Worm (Caenorhabditis elegans) whole organism, late embryonic: ENCODE results near the gene efk-1.

Experiments
- C08G9.2 ChIP-seq: sonication (generic microtip); optimal IDR thresholded peaks from 2 replicates; lab custom pipeline; 2016; ENCODE audit warnings: mild to moderate bottlenecking, missing genetic modification characterization, moderate library complexity, missing compliant biosample characterization
- C38D4.7 ChIP-seq: fragments of 200-800 bp; sonication (Bioruptor generic); optimal IDR thresholded peaks from 2 replicates; lab custom pipeline; 2018; ENCODE audit warnings: mild to moderate bottlenecking, missing genetic modification characterization, moderate library complexity, missing compliant biosample characterization
- K02D7.2 ChIP-seq: sonication (generic microtip); optimal IDR thresholded peaks from 2 replicates; lab custom pipeline; 2017; ENCODE audit warnings: mild to moderate bottlenecking, missing genetic modification characterization, missing compliant biosample characterization
- T23F11.4 ChIP-seq: fragments of 200-800 bp; sonication (Bioruptor generic); optimal IDR thresholded peaks from 2 replicates; lab custom pipeline; 2018; ENCODE audit warnings: mild to moderate bottlenecking, missing genetic modification characterization, missing compliant biosample characterization
- Y22D7AL.16 ChIP-seq: sonication (generic microtip); optimal IDR thresholded peaks from 2 replicates; lab custom pipeline; 2016; ENCODE audit warnings: missing genetic modification characterization, missing compliant biosample characterization
- ceh-18 ChIP-seq: sonication (generic microtip); optimal IDR thresholded peaks from 2 replicates; lab custom pipeline; 2016; ENCODE audit warnings: missing genetic modification characterization, missing compliant biosample characterization
- ceh-19 ChIP-seq: fragments of 200-800 bp; sonication (Bioruptor generic); optimal IDR thresholded peaks from 2 replicates; lab custom pipeline; 2018; ENCODE audit warnings: mild to moderate bottlenecking, missing genetic modification characterization, missing compliant biosample characterization
- ceh-22 ChIP-seq: sonication (generic microtip); optimal IDR thresholded peaks from 2 replicates; lab custom pipeline; 2017; ENCODE audit warnings: missing biosample characterization, missing genetic modification characterization
- ceh-24 ChIP-seq: sonication (generic microtip); optimal IDR thresholded peaks from 2 replicates; lab custom pipeline; 2016; ENCODE audit warnings: mild to moderate bottlenecking, missing genetic modification characterization, missing compliant biosample characterization
- ceh-31 ChIP-seq: sonication (generic microtip); optimal IDR thresholded peaks from 2 replicates; lab custom pipeline; 2016; ENCODE audit warnings: missing genetic modification characterization, missing compliant biosample characterization
- ceh-6 ChIP-seq: fragments of 200-800 bp; sonication (Bioruptor generic); optimal IDR thresholded peaks from 2 replicates; lab custom pipeline; 2018; ENCODE audit warnings: mild to moderate bottlenecking, missing genetic modification characterization, missing compliant biosample characterization
- ceh-9 ChIP-seq: sonication (generic microtip); optimal IDR thresholded peaks from 2 replicates; lab custom pipeline; 2016; ENCODE audit warnings: mild to moderate bottlenecking, missing genetic modification characterization, inconsistent platforms, missing compliant biosample characterization
- che-1 ChIP-seq: sonication (generic microtip); optimal IDR thresholded peaks from 2 replicates; lab custom pipeline; 2016; ENCODE audit warnings: mild to moderate bottlenecking, missing genetic modification characterization, missing compliant biosample characterization
- elt-2 ChIP-seq: sonication (generic microtip); optimal IDR thresholded peaks from 2 replicates; lab custom pipeline; 2016; ENCODE audit warnings: missing genetic modification reagents, missing genetic modification characterization, missing compliant biosample characterization
- fkh-10 ChIP-seq: fragments of 150-350 bp; optimal IDR thresholded peaks from 2 replicates; lab custom pipeline; 2014; ENCODE audit warnings: missing biosample characterization, missing genetic modification reagents, missing genetic modification characterization
- fkh-6 ChIP-seq: sonication (generic microtip); optimal IDR thresholded peaks from 2 replicates; lab custom pipeline; 2016; ENCODE audit warnings: missing genetic modification characterization, missing compliant biosample characterization
- gmeb-2 ChIP-seq: sonication (generic microtip); optimal IDR thresholded peaks from 2 replicates; lab custom pipeline; 2016; ENCODE audit warnings: missing genetic modification characterization, inconsistent platforms, missing compliant biosample characterization
- hlh-13 ChIP-seq: fragments of 200-800 bp; sonication (Bioruptor generic); optimal IDR thresholded peaks from 2 replicates; lab custom pipeline; 2018; ENCODE audit warnings: mild to moderate bottlenecking, missing genetic modification characterization, missing compliant biosample characterization
- hlh-8 ChIP-seq: sonication (generic microtip); optimal IDR thresholded peaks from 2 replicates; lab custom pipeline; 2016; ENCODE audit warnings: missing genotype, missing genetic modification characterization, missing compliant biosample characterization
- lin-11 ChIP-seq: fragments of 200-800 bp; sonication (Bioruptor generic); optimal IDR thresholded peaks from 2 replicates; lab custom pipeline; 2018; ENCODE audit warnings: mild to moderate bottlenecking, missing genetic modification characterization, missing compliant biosample characterization
- nhr-11 ChIP-seq: fragments of 150-350 bp; optimal IDR thresholded peaks from 2 replicates; lab custom pipeline; 2014; ENCODE audit warnings: missing biosample characterization, missing genetic modification characterization
- pat-9 ChIP-seq: fragments of 200-800 bp; sonication (Bioruptor generic); optimal IDR thresholded peaks from 2 replicates; lab custom pipeline; 2018; ENCODE audit warnings: mild to moderate bottlenecking, missing genetic modification characterization, moderate library complexity, missing compliant biosample characterization
- pax-1 ChIP-seq: fragments of 150-350 bp; optimal IDR thresholded peaks from 2 replicates; lab custom pipeline; 2014; ENCODE audit warnings: missing biosample characterization, missing genetic modification characterization
- pha-2 ChIP-seq: sonication (generic microtip); optimal IDR thresholded peaks from 2 replicates; lab custom pipeline; 2017; ENCODE audit warnings: mild to moderate bottlenecking, missing genetic modification characterization, missing compliant biosample characterization
- pha-4 ChIP-seq: fragments of 150-350 bp; optimal IDR thresholded peaks from 2 replicates; lab custom pipeline; 2018; ENCODE audit warnings: missing biosample characterization, missing genetic modification reagents, missing genetic modification characterization
- pqm-1 ChIP-seq: sonication (generic microtip); optimal IDR thresholded peaks from 2 replicates; lab custom pipeline; 2016; ENCODE audit warnings: missing genetic modification characterization, missing compliant biosample characterization
- pros-1 ChIP-seq: fragments of 150-350 bp; optimal IDR thresholded peaks from 2 replicates; lab custom pipeline; 2014; ENCODE audit warnings: missing biosample characterization, missing genetic modification reagents, missing genetic modification characterization
- rnt-1 ChIP-seq: sonication (generic microtip); optimal IDR thresholded peaks from 2 replicates; lab custom pipeline; 2016; ENCODE audit warnings: missing genetic modification characterization, missing compliant biosample characterization
- sox-4 ChIP-seq: sonication (generic microtip); optimal IDR thresholded peaks from 2 replicates; lab custom pipeline; 2017; ENCODE audit warnings: mild to moderate bottlenecking, missing genetic modification characterization, inconsistent platforms, missing compliant biosample characterization
- tbx-2 ChIP-seq: sonication (generic microtip); optimal IDR thresholded peaks from 2 replicates; lab custom pipeline; 2016; ENCODE audit warnings: missing genetic modification characterization, missing compliant biosample characterization
- unc-42 ChIP-seq: sonication (generic microtip); optimal IDR thresholded peaks from 2 replicates; lab custom pipeline; 2016; ENCODE audit warnings: missing genotype, missing genetic modification characterization, missing compliant biosample characterization
- unc-86 ChIP-seq: sonication (generic microtip); optimal IDR thresholded peaks from 2 replicates; lab custom pipeline; 2016; ENCODE audit warnings: missing genetic modification characterization, missing compliant biosample characterization

The efk-1 gene

ce11 chrIII:6135211-6135610 is 33.1 kb downstream of the efk-1 start (continued):
- TF ChIP-seq fkh-10 (no peak), pros-1 (tag; lab: Kevin White, UChicago) (no peak)

ce11 chrIII:6134111-6134510 is 34.2 kb downstream of the efk-1 start:
- TF ChIP-seq elt-2 (tag; lab: Kevin White, UChicago) (peak; percentile 47), pqm-1 (tag; lab: Kevin White, UChicago) (no peak)

ce11 chrIII:6133389-6133789 is 35.0 kb downstream of the efk-1 start:
- TF ChIP-seq pha-2 (peak; percentile 27), elt-2 (tag; lab: Kevin White, UChicago) (peak; percentile 54), che-1 (peak; percentile 49), C38D4.7 (peak; percentile 63), ceh-6 (GFP tag; lab: Kevin White, UChicago) (peak; percentile 59), K02D7.2 (tag; lab: Kevin White, UChicago) (peak; percentile 67), sox-4 (tag; lab: Kevin White, UChicago) (peak; percentile 60), ceh-24 (tag; lab: Kevin White, UChicago) (peak; percentile 15), T23F11.4 (GFP tag; lab: Kevin White, UChicago) (peak; percentile 65), ceh-31 (tag; lab: Kevin White, UChicago) (peak; percentile 3), gmeb-2 (tag; lab: Kevin White, UChicago) (peak; percentile 71), lin-11 (peak; percentile 12), ceh-19 (GFP tag; lab: Kevin White, UChicago) (peak; percentile 59), Y22D7AL.16 (tag; lab: Kevin White, UChicago) (peak; percentile 5), unc-42 (tag; lab: Kevin White, UChicago) (peak; percentile 34), tbx-2 (tag; lab: Kevin White, UChicago) (peak; percentile 49), ceh-18 (peak; percentile 39), C08G9.2 (tag; lab: Kevin White, UChicago) (peak; percentile 3), pat-9 (tag; lab: Kevin White, UChicago) (peak; percentile 65), fkh-6 (peak; percentile 7), hlh-13 (GFP tag; lab: Kevin White, UChicago) (peak; percentile 44)

ce11 chrIII:6132068-6132467 is 36.3 kb downstream of the efk-1 start:
- TF ChIP-seq hlh-8 (no peak), elt-2 (tag; lab: Kevin White, UChicago) (peak; percentile 39), nhr-11 (tag; lab: Kevin White, UChicago) (no peak), rnt-1 (tag; lab: Kevin White, UChicago) (peak; percentile 42)

ce11 chrIII:6123647-6124046 is 44.7 kb downstream of the efk-1 start:
- no peak for TF ChIP-seq unc-86 (tag; lab: Kevin White, UChicago)
- TF ChIP-seq sox-4 (tag; lab: Kevin White, UChicago): peak; percentile 7

- TF ChIP-seq pha-4 (tag; lab: Kevin White, UChicago) (no peak), rnt-1 (tag; lab: Kevin White, UChicago) (no peak), ceh-22 (tag; lab: Kevin White, UChicago) (no peak), pax-1 (tag; lab: Kevin White, UChicago) (no peak), ceh-9 (no peak)
Measured at ce11 chrIII:6120990-6121389, 47.4 kb downstream of the efk-1 start.
